Fruit fly (Drosophila melanogaster) whole organism, wandering third instar larva: Measurements from ENCODE around the gene Cpr64Ad.

Source experiments
- Abd-B ChIP-seq: fragments of >200 bp; optimal IDR thresholded peaks from 2 replicates; lab custom pipeline; 2017; ENCODE audit warnings: missing biosample characterization, missing genetic modification characterization
- CG32264 ChIP-seq: fragments of 200-800 bp; sonication (Bioruptor generic); optimal IDR thresholded peaks from 2 replicates; lab custom pipeline; 2016; ENCODE audit warnings: missing biosample characterization, missing genetic modification characterization
- CG9705 ChIP-seq: fragments of 200-800 bp; sonication (Bioruptor generic); optimal IDR thresholded peaks from 2 replicates; lab custom pipeline; 2018; ENCODE audit warnings: missing biosample characterization, mild to moderate bottlenecking, missing genetic modification characterization
- CrebA ChIP-seq: fragments of 200-800 bp; sonication (Bioruptor generic); optimal IDR thresholded peaks from 2 replicates; lab custom pipeline; 2016; ENCODE audit warnings: missing biosample characterization, mild to moderate bottlenecking, missing genetic modification characterization, borderline replicate concordance
- Dfd ChIP-seq: fragments of >200 bp; optimal IDR thresholded peaks from 2 replicates; lab custom pipeline; 2017; ENCODE audit warnings: missing biosample characterization, missing genetic modification characterization
- Dif ChIP-seq: fragments of 200-275, 200-300 bp; sonication (Bioruptor generic); optimal IDR thresholded peaks from 2 replicates; lab custom pipeline; 2018; ENCODE audit warnings: missing biosample characterization, missing genetic modification characterization; ENCODE audit not compliant: partially characterized antibody
- GATAd ChIP-seq: sonication (Bioruptor generic); optimal IDR thresholded peaks from 2 replicates; lab custom pipeline; 2016; ENCODE audit warnings: missing biosample characterization, missing genetic modification characterization
- HLH106 ChIP-seq: fragments of 200-800 bp; optimal IDR thresholded peaks from 3 replicates; lab custom pipeline; 2019; ENCODE audit warnings: missing biosample characterization, mild to moderate bottlenecking, missing genetic modification characterization, moderate library complexity
- Hnf4 ChIP-seq: fragments of 200-800 bp; sonication (Bioruptor generic); optimal IDR thresholded peaks from 2 replicates; lab custom pipeline; 2016; ENCODE audit warnings: missing biosample characterization, mild to moderate bottlenecking, missing genetic modification characterization
- Hr78 ChIP-seq: fragments of >200 bp; optimal IDR thresholded peaks from 2 replicates; lab custom pipeline; 2017; ENCODE audit warnings: missing biosample characterization, missing genetic modification characterization
- Hr83 ChIP-seq: fragments of 200-300 bp; sonication (Bioruptor generic); optimal IDR thresholded peaks from 2 replicates; lab custom pipeline; 2016; ENCODE audit warnings: missing biosample characterization, mild to moderate bottlenecking, missing genetic modification characterization, moderate library complexity; ENCODE audit not compliant: poor library complexity, severe bottlenecking
- Jra ChIP-seq: sonication (Bioruptor generic); optimal IDR thresholded peaks from 2 replicates; lab custom pipeline; 2016; ENCODE audit warnings: missing biosample characterization, missing genetic modification characterization
- Mio ChIP-seq: sonication (Bioruptor generic); optimal IDR thresholded peaks from 2 replicates; lab custom pipeline; 2016; ENCODE audit warnings: missing biosample characterization, missing genetic modification characterization
- Myc ChIP-seq: fragments of >200 bp; optimal IDR thresholded peaks from 2 replicates; lab custom pipeline; 2017
- N ChIP-seq: fragments of >200 bp; optimal IDR thresholded peaks from 2 replicates; lab custom pipeline; 2018; ENCODE audit warnings: missing biosample characterization, missing external identifiers, missing genetic modification characterization
- OdsH ChIP-seq: fragments of 200-800 bp; sonication (Bioruptor generic); optimal IDR thresholded peaks from 2 replicates; lab custom pipeline; 2016; ENCODE audit warnings: missing biosample characterization, mild to moderate bottlenecking, missing genetic modification characterization
- Rel ChIP-seq, 2 experiments: fragments of 200-800 bp; sonication (Bioruptor generic) in 1 of 2; optimal IDR thresholded peaks; 2 replicates in 1 of 2; 3 replicates in 1 of 2; lab custom pipeline; 2016 to 2019; ENCODE audit warnings: mild to moderate bottlenecking in 2 of 2, missing biosample characterization in 2 of 2, missing genetic modification characterization in 2 of 2, moderate library complexity in 1 of 2
- Sp1 ChIP-seq: fragments of 200-800 bp; sonication (Bioruptor generic); optimal IDR thresholded peaks from 3 replicates; lab custom pipeline; 2019; ENCODE audit warnings: missing biosample characterization, mild to moderate bottlenecking, missing genetic modification characterization, moderate library complexity
- Vsx2 ChIP-seq: fragments of 200-300, 225-300 bp; sonication (Bioruptor generic); optimal IDR thresholded peaks from 2 replicates; lab custom pipeline; 2018; ENCODE audit warnings: missing biosample characterization, missing genetic modification characterization; ENCODE audit not compliant: partially characterized antibody
- br ChIP-seq: fragments of 200-800 bp; sonication (Bioruptor generic); optimal IDR thresholded peaks from 2 replicates; lab custom pipeline; 2016; ENCODE audit warnings: missing biosample characterization, missing genetic modification characterization
- brk ChIP-seq: fragments of 200-800 bp; sonication (Bioruptor generic); optimal IDR thresholded peaks from 2 replicates; lab custom pipeline; 2016; ENCODE audit warnings: missing biosample characterization, mild to moderate bottlenecking, missing genetic modification characterization
- dl ChIP-seq, 2 experiments: fragments of 175-275, 200-275 bp in 1 of 2; fragments of 200-275 bp in 1 of 2; sonication (Bioruptor generic); optimal IDR thresholded peaks; lab custom pipeline; 2018; ENCODE audit warnings: mild to moderate bottlenecking in 2 of 2, missing biosample characterization in 2 of 2, missing genetic modification characterization in 2 of 2, moderate library complexity in 2 of 2; ENCODE audit not compliant: partially characterized antibody in 2 of 2, insufficient read depth in 1 of 2
- dmrt93B ChIP-seq: fragments of 200-800 bp; sonication (Bioruptor generic); optimal IDR thresholded peaks from 2 replicates; lab custom pipeline; 2018; ENCODE audit warnings: missing biosample characterization, mild to moderate bottlenecking, missing genetic modification characterization
- dsf ChIP-seq: sonication (Bioruptor generic); optimal IDR thresholded peaks from 2 replicates; lab custom pipeline; 2016; ENCODE audit warnings: missing biosample characterization, missing genetic modification characterization, borderline replicate concordance
- ey ChIP-seq: fragments of 200-800 bp; sonication (Bioruptor generic); optimal IDR thresholded peaks from 2 replicates; lab custom pipeline; 2016; ENCODE audit warnings: missing biosample characterization, missing genetic modification characterization
- foxo ChIP-seq, 2 experiments: fragments of 200-800 bp; sonication (Bioruptor generic); optimal IDR thresholded peaks; 2 replicates in 1 of 2; 3 replicates in 1 of 2; lab custom pipeline; 2016 to 2017; ENCODE audit warnings: missing biosample characterization in 2 of 2, missing genetic modification characterization in 2 of 2
- fru ChIP-seq: fragments of 200-800 bp; sonication (Bioruptor generic); optimal IDR thresholded peaks from 3 replicates; lab custom pipeline; 2016; ENCODE audit warnings: missing biosample characterization, mild to moderate bottlenecking, missing genetic modification characterization
- h ChIP-seq: fragments of 200-800 bp; sonication (Bioruptor generic); optimal IDR thresholded peaks from 3 replicates; lab custom pipeline; 2016; ENCODE audit warnings: missing biosample characterization, mild to moderate bottlenecking, missing genetic modification characterization
- jim ChIP-seq: fragments of 175-275, 200-325 bp; sonication (Bioruptor generic); optimal IDR thresholded peaks from 2 replicates; lab custom pipeline; 2016; ENCODE audit warnings: missing biosample characterization, mild to moderate bottlenecking, missing genetic modification characterization
- lola ChIP-seq: fragments of >200 bp; optimal IDR thresholded peaks from 2 replicates; lab custom pipeline; 2017; ENCODE audit warnings: missing biosample characterization, missing genetic modification characterization
- pan ChIP-seq: fragments of >200 bp; optimal IDR thresholded peaks from 2 replicates; lab custom pipeline; 2017
- psq ChIP-seq: fragments of 200-800 bp; sonication (Bioruptor generic); optimal IDR thresholded peaks from 3 replicates; lab custom pipeline; 2017; ENCODE audit warnings: missing biosample characterization, mild to moderate bottlenecking, missing genetic modification characterization, moderate library complexity
- rgr ChIP-seq: fragments of 200-800 bp; sonication (Bioruptor generic); optimal IDR thresholded peaks from 3 replicates; lab custom pipeline; 2016; ENCODE audit warnings: missing biosample characterization, mild to moderate bottlenecking, missing genetic modification characterization
- sage ChIP-seq: fragments of 200-800 bp; sonication (Bioruptor generic); optimal IDR thresholded peaks from 2 replicates; lab custom pipeline; 2016; ENCODE audit warnings: missing biosample characterization, mild to moderate bottlenecking, missing genetic modification characterization
- sv ChIP-seq: fragments of 200-800 bp; sonication (Bioruptor generic); optimal IDR thresholded peaks from 3 replicates; lab custom pipeline; 2016; ENCODE audit warnings: missing biosample characterization, missing genetic modification characterization
- tai ChIP-seq: sonication (Bioruptor generic); optimal IDR thresholded peaks from 2 replicates; lab custom pipeline; 2016; ENCODE audit warnings: missing biosample characterization, missing genetic modification characterization
- usp ChIP-seq: fragments of >200 bp; optimal IDR thresholded peaks from 2 replicates; lab custom pipeline; 2017; ENCODE audit warnings: missing biosample characterization, missing genetic modification characterization
- woc ChIP-seq: sonication (Bioruptor generic); optimal IDR thresholded peaks from 2 replicates; lab custom pipeline; 2016; ENCODE audit warnings: missing biosample characterization, mild to moderate bottlenecking, missing genetic modification characterization

Cpr64Ad gene

DNA sequence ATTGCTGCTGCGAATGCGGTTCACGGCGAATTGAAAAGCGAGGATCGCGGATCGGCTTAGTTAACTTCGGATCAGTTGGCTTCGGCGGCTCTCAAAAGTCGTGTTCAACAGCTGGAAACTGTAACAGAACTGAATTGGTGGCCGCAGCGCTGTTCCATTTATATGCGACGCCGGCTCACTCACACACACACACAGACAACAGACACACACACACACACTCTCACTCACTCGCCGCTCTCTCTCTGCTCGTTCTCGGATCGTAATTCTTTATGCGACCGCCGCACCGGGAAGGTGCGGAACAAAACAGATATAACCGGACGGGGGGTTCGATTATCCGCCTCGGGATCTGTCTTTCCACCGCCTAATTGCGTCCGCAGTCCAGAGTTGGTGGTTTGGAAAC is 12.0 kb downstream of the Cpr64Ad start, which contains the start of gene CG46460:
CG46460 (minus strand) TSS at position 139 of the 400 bp plus-strand sequence.
- TF ChIP-seq Myc (lab: Kevin White, UChicago), result no peak
- TF ChIP-seq CG9705 (GFP tag; lab: Kevin White, UChicago), result no peak
- TF ChIP-seq Vsx2, result no peak
- no peak for TF ChIP-seq Mio
- TF ChIP-seq tai (GFP tag; lab: Kevin White, UChicago), result no peak
- TF ChIP-seq CG32264 (GFP tag; lab: Kevin White, UChicago), result no peak
- peak; percentile 25 for TF ChIP-seq Dif
- peak; percentile 31 for TF ChIP-seq h (GFP tag; lab: Kevin White, UChicago)
- no peak for TF ChIP-seq sage
- no peak for TF ChIP-seq usp (GFP tag; lab: Kevin White, UChicago)
- TF ChIP-seq dmrt93B (GFP tag; lab: Kevin White, UChicago), result peak; percentile 13
- TF ChIP-seq Hr83, result peak; percentile 28
- TF ChIP-seq sv (GFP tag; lab: Kevin White, UChicago), result no peak
- TF ChIP-seq brk (GFP tag; lab: Kevin White, UChicago), result no peak
- TF ChIP-seq dl (GFP tag; optimal IDR thresholded peaks at IDR 0.05; lab: Kevin White, UChicago; ENCODE audit: insufficient read depth in 1 of 2, partially characterized antibody in 2 of 2), result peak in 1 of 2 experiments; percentile 14
- no peak for TF ChIP-seq pan (lab: Kevin White, UChicago)
- TF ChIP-seq dsf (GFP tag; lab: Kevin White, UChicago), result no peak
- TF ChIP-seq ey (GFP tag; lab: Kevin White, UChicago), result no peak
- TF ChIP-seq fru (GFP tag; lab: Kevin White, UChicago), result peak; percentile 38
- no peak for TF ChIP-seq HLH106 (tag; lab: Kevin White, UChicago)
- TF ChIP-seq GATAd (GFP tag; lab: Kevin White, UChicago), result no peak
- TF ChIP-seq woc (GFP tag; lab: Kevin White, UChicago), result no peak
- no peak for TF ChIP-seq OdsH (GFP tag; lab: Kevin White, UChicago)
- no peak for TF ChIP-seq Sp1 (GFP tag; lab: Kevin White, UChicago)
- no peak for TF ChIP-seq Rel (GFP tag; optimal IDR thresholded peaks at IDR 0.05; lab: Kevin White, UChicago)
- TF ChIP-seq Rel (tag; optimal IDR thresholded peaks at IDR 0.05; lab: Kevin White, UChicago), result peak; percentile 58
- TF ChIP-seq lola (GFP tag; lab: Kevin White, UChicago), result no peak
- no peak for TF ChIP-seq psq (GFP tag; lab: Kevin White, UChicago)
- TF ChIP-seq br (GFP tag; lab: Kevin White, UChicago), result no peak
- TF ChIP-seq Abd-B (GFP tag; lab: Kevin White, UChicago), result no peak
- no peak for TF ChIP-seq CrebA (GFP tag; lab: Kevin White, UChicago)
- peak in 1 of 2 experiments; percentile 47 for TF ChIP-seq foxo (GFP tag; optimal IDR thresholded peaks at IDR 0.05; lab: Kevin White, UChicago)
- peak; percentile 33 for TF ChIP-seq N
- no peak for TF ChIP-seq Jra
- TF ChIP-seq jim (GFP tag; lab: Kevin White, UChicago), result no peak
- no peak for TF ChIP-seq Dfd (GFP tag; lab: Kevin White, UChicago)
- peak; percentile 26 for TF ChIP-seq rgr (GFP tag; lab: Kevin White, UChicago)
- peak; percentile 40 for TF ChIP-seq Hnf4 (GFP tag; lab: Kevin White, UChicago)
- no peak for TF ChIP-seq Hr78 (GFP tag; lab: Kevin White, UChicago)
- TF ChIP-seq, all 38 proteins: peak for 11

DNA sequence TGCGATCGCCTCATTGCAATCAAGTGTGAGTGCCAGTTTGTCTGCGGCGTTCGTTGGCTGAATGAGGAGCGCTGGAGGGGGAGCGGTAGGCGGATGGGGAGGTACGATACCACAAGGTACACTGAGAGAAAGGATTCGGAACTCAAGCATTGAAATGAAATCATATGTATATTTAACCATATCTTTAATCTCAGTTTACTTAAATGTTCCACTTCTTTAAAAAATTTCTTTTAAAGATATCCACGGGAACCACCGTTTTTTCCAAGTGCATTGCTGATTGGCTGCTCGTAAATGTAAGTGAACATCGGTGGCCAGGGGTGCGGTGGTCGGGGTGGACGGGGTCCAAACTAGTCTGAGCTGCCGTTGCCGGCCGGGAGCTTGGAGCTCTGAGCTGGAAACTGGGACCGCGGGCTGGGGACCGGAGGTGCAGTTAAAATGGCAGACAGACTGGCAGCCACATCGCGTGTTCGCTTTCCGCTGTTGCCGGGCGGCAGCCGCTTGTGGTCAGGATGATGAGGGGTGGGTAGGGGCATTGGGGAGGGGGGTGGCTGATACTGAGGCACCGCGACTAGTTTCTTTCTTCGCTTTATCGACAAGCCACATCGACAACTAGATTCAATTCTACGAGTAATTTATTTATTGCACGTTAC is 13.1 kb downstream of the Cpr64Ad start:
- TF ChIP-seq woc (GFP tag; lab: Kevin White, UChicago) (peak; percentile 90), Vsx2 (no peak), h (GFP tag; lab: Kevin White, UChicago) (peak; percentile 96), CG9705 (GFP tag; lab: Kevin White, UChicago) (peak; percentile 95), dmrt93B (GFP tag; lab: Kevin White, UChicago) (peak; percentile 89), fru (GFP tag; lab: Kevin White, UChicago) (peak; percentile 97), psq (GFP tag; lab: Kevin White, UChicago) (peak; percentile 87), ey (GFP tag; lab: Kevin White, UChicago) (peak; percentile 94), Hr78 (GFP tag; lab: Kevin White, UChicago) (no peak), pan (lab: Kevin White, UChicago) (no peak), tai (GFP tag; lab: Kevin White, UChicago) (peak; percentile 77), dl (GFP tag; optimal IDR thresholded peaks at IDR 0.05; lab: Kevin White, UChicago; ENCODE audit: insufficient read depth in 1 of 2, partially characterized antibody in 2 of 2) (no peak), N (no peak), Sp1 (GFP tag; lab: Kevin White, UChicago) (peak; percentile 94), CG32264 (GFP tag; lab: Kevin White, UChicago) (peak; percentile 90), sage (peak; percentile 88), Dif (no peak), Myc (lab: Kevin White, UChicago) (no peak), Rel (GFP tag; optimal IDR thresholded peaks at IDR 0.05; lab: Kevin White, UChicago) (peak; percentile 50), Rel (tag; optimal IDR thresholded peaks at IDR 0.05; lab: Kevin White, UChicago) (peak; percentile 82), sv (GFP tag; lab: Kevin White, UChicago) (peak; percentile 84), Dfd (GFP tag; lab: Kevin White, UChicago) (no peak), br (GFP tag; lab: Kevin White, UChicago) (peak; percentile 97), brk (GFP tag; lab: Kevin White, UChicago) (peak; percentile 84), usp (GFP tag; lab: Kevin White, UChicago) (no peak), GATAd (GFP tag; lab: Kevin White, UChicago) (peak; percentile 21), rgr (GFP tag; lab: Kevin White, UChicago) (peak; percentile 92), Jra (peak; percentile 94), Abd-B (GFP tag; lab: Kevin White, UChicago) (no peak), Mio (peak; percentile 49), HLH106 (tag; lab: Kevin White, UChicago) (peak; percentile 96), Hnf4 (GFP tag; lab: Kevin White, UChicago) (peak; percentile 94), lola (GFP tag; lab: Kevin White, UChicago) (no peak), dsf (GFP tag; lab: Kevin White, UChicago) (peak; percentile 81), OdsH (GFP tag; lab: Kevin White, UChicago) (peak; percentile 91), jim (GFP tag; lab: Kevin White, UChicago) (no peak), CrebA (GFP tag; lab: Kevin White, UChicago) (no peak), foxo (GFP tag; optimal IDR thresholded peaks at IDR 0.05; lab: Kevin White, UChicago) (peak; percentile 29 to 95), Hr83 (peak; percentile 68)
- TF ChIP-seq, all 38 proteins: peak for 25
